Worm (Caenorhabditis elegans) whole organism, L1 larva: ENCODE results near the gene pqn-39.
A peak's percentile ranks its signal among the peaks of the same experiment; 100 is the strongest.

Experiments
- C16A3.4 ChIP-seq: fragments of 150-350 bp; optimal IDR thresholded peaks from 2 replicates; lab custom pipeline; 2014; ENCODE audit warnings: missing biosample characterization, missing genetic modification characterization
- C34B4.2 ChIP-seq: sonication (generic microtip); optimal IDR thresholded peaks from 2 replicates; lab custom pipeline; 2017; ENCODE audit warnings: mild to moderate bottlenecking, missing genetic modification characterization, missing compliant biosample characterization
- F16B12.6 ChIP-seq: fragments of 150-350 bp; optimal IDR thresholded peaks from 2 replicates; lab custom pipeline; 2014; ENCODE audit warnings: missing biosample characterization, missing genetic modification characterization
- aha-1 ChIP-seq: fragments of 150-350 bp; optimal IDR thresholded peaks from 2 replicates; lab custom pipeline; 2014; ENCODE audit warnings: missing biosample characterization, missing genetic modification characterization
- aly-2 ChIP-seq: fragments of 150-350 bp; optimal IDR thresholded peaks from 2 replicates; lab custom pipeline; 2014; ENCODE audit warnings: missing biosample characterization, missing genetic modification characterization
- ama-1 ChIP-seq: fragments of 150-350 bp; optimal IDR thresholded peaks from 2 replicates; lab custom pipeline; 2014
- blmp-1 ChIP-seq: fragments of 150-350 bp; optimal IDR thresholded peaks from 2 replicates; lab custom pipeline; 2014; ENCODE audit warnings: missing biosample characterization, missing genetic modification characterization
- ceh-82 ChIP-seq, 3 experiments: fragments of 150-350 bp in 1 of 3; sonication (generic microtip) in 2 of 3; optimal IDR thresholded peaks; 2 replicates each; lab custom pipeline; 2014 to 2017; ENCODE audit warnings: missing biosample characterization in 3 of 3, missing genetic modification characterization in 3 of 3
- ceh-90 ChIP-seq: sonication (generic microtip); optimal IDR thresholded peaks from 2 replicates; lab custom pipeline; 2016; ENCODE audit warnings: missing genetic modification characterization, missing compliant biosample characterization
- ces-1 ChIP-seq: fragments of 150-350 bp; optimal IDR thresholded peaks from 2 replicates; lab custom pipeline; 2014; ENCODE audit warnings: missing biosample characterization, missing genetic modification reagents, missing genetic modification characterization
- dpl-1 ChIP-seq, 3 experiments: fragments of 150-350 bp in 2 of 3; sonication (generic microtip) in 1 of 3; optimal IDR thresholded peaks; 2 replicates each; lab custom pipeline; 2014 to 2017; ENCODE audit warnings: missing biosample characterization in 3 of 3, missing genetic modification characterization in 3 of 3, missing genetic modification reagents in 3 of 3
- dsc-1 ChIP-seq: sonication (generic microtip); optimal IDR thresholded peaks from 2 replicates; lab custom pipeline; 2016; ENCODE audit warnings: mild to moderate bottlenecking, missing genetic modification characterization, missing compliant biosample characterization
- efl-1 ChIP-seq, 4 experiments: fragments of 150-350 bp; optimal IDR thresholded peaks in 3 of 4; peaks in 1 of 4; 1 replicate in 1 of 4; 2 replicates in 3 of 4; lab custom pipeline; 2014; ENCODE audit warnings: missing biosample characterization in 2 of 4, missing genetic modification characterization in 2 of 4, missing genetic modification reagents in 2 of 4
- efl-3 ChIP-seq: fragments of 200-800 bp; sonication (Bioruptor generic); optimal IDR thresholded peaks from 2 replicates; lab custom pipeline; 2018; ENCODE audit warnings: mild to moderate bottlenecking, missing genetic modification characterization, missing compliant biosample characterization
- egl-13 ChIP-seq: sonication (generic microtip); optimal IDR thresholded peaks from 2 replicates; lab custom pipeline; 2016; ENCODE audit warnings: missing genotype, missing genetic modification reagents, missing genetic modification characterization, missing compliant biosample characterization
- elt-2 ChIP-seq: sonication (generic microtip); optimal IDR thresholded peaks from 2 replicates; lab custom pipeline; 2016; ENCODE audit warnings: missing genetic modification characterization, mild to moderate bottlenecking, inconsistent platforms, missing compliant biosample characterization, missing genetic modification reagents
- ets-5 ChIP-seq: fragments of 200-800 bp; sonication (Bioruptor generic); IDR thresholded peaks from 2 replicates; pipeline ENCODE4 v1.3.6; 2022; ENCODE audit warnings: missing genetic modification characterization, missing compliant biosample characterization
- fkh-10 ChIP-seq: sonication (generic microtip); optimal IDR thresholded peaks from 2 replicates; lab custom pipeline; 2017; ENCODE audit warnings: missing biosample characterization, missing genetic modification reagents, missing genetic modification characterization
- fkh-4 ChIP-seq: sonication (generic microtip); optimal IDR thresholded peaks from 2 replicates; lab custom pipeline; 2016; ENCODE audit warnings: missing compliant biosample characterization, missing genetic modification characterization, borderline replicate concordance
- fkh-8 ChIP-seq: sonication (generic microtip); optimal IDR thresholded peaks from 2 replicates; lab custom pipeline; 2016; ENCODE audit warnings: mild to moderate bottlenecking, missing genetic modification characterization, missing compliant biosample characterization
- grh-1 ChIP-seq: fragments of 200-800 bp; sonication (Bioruptor generic); IDR thresholded peaks from 2 replicates; pipeline ENCODE4 v1.3.6; 2022; ENCODE audit warnings: missing genetic modification reagents, missing genetic modification characterization, missing compliant biosample characterization
- hlh-17 ChIP-seq: fragments of 200-800 bp; sonication (Bioruptor generic); optimal IDR thresholded peaks from 2 replicates; lab custom pipeline; 2018; ENCODE audit warnings: missing genetic modification characterization, mild to moderate bottlenecking, missing compliant biosample characterization, moderate library complexity, borderline replicate concordance
- irx-1 ChIP-seq: sonication (generic microtip); optimal IDR thresholded peaks from 2 replicates; lab custom pipeline; 2016; ENCODE audit warnings: missing genetic modification characterization, missing compliant biosample characterization
- jun-1 ChIP-seq: fragments of 150-350 bp; optimal IDR thresholded peaks from 2 replicates; lab custom pipeline; 2014; ENCODE audit warnings: missing biosample characterization, missing genetic modification reagents, missing genetic modification characterization
- lin-14 ChIP-seq: fragments of 200-800 bp; sonication (Bioruptor generic); optimal IDR thresholded peaks from 2 replicates; lab custom pipeline; 2018; ENCODE audit warnings: mild to moderate bottlenecking, missing genetic modification characterization, moderate library complexity, missing compliant biosample characterization
- lin-15B ChIP-seq: fragments of 150-350 bp; sonication (generic microtip); optimal IDR thresholded peaks from 3 replicates; lab custom pipeline; 2014; ENCODE audit warnings: missing biosample characterization, missing genetic modification characterization
- lin-39 ChIP-seq: fragments of 150-350 bp; optimal IDR thresholded peaks from 2 replicates; lab custom pipeline; 2014; ENCODE audit warnings: missing biosample characterization, missing genetic modification reagents, missing genetic modification characterization
- lir-3 ChIP-seq: sonication (generic microtip); optimal IDR thresholded peaks from 2 replicates; lab custom pipeline; 2016; ENCODE audit warnings: mild to moderate bottlenecking, missing genetic modification characterization, moderate library complexity, missing compliant biosample characterization; ENCODE audit not compliant: poor library complexity
- mep-1 ChIP-seq: fragments of 150-350 bp; optimal IDR thresholded peaks from 2 replicates; lab custom pipeline; 2014; ENCODE audit warnings: missing biosample characterization, missing genetic modification characterization
- nhr-11 ChIP-seq: fragments of 150-350 bp; optimal IDR thresholded peaks from 2 replicates; lab custom pipeline; 2014; ENCODE audit warnings: missing biosample characterization, missing genetic modification characterization
- nhr-19 ChIP-seq: fragments of 200-800 bp; sonication (Bioruptor generic); conservative IDR thresholded peaks from 2 replicates; pipeline ENCODE4 v1.3.6; 2022; ENCODE audit warnings: missing genetic modification characterization, missing compliant biosample characterization
- nhr-237 ChIP-seq: fragments of 150-350 bp; optimal IDR thresholded peaks from 2 replicates; lab custom pipeline; 2014; ENCODE audit warnings: missing biosample characterization, missing genetic modification characterization
- nhr-47 ChIP-seq: sonication (generic microtip); optimal IDR thresholded peaks from 2 replicates; lab custom pipeline; 2016; ENCODE audit warnings: mild to moderate bottlenecking, missing genetic modification characterization, moderate library complexity, missing compliant biosample characterization
- nhr-76 ChIP-seq: sonication (generic microtip); optimal IDR thresholded peaks from 2 replicates; lab custom pipeline; 2017; ENCODE audit warnings: missing biosample characterization, missing genetic modification characterization
- nhr-77 ChIP-seq: fragments of 150-350 bp; optimal IDR thresholded peaks from 2 replicates; lab custom pipeline; 2014; ENCODE audit warnings: missing biosample characterization, missing genetic modification characterization
- nhr-85 ChIP-seq: sonication (generic microtip); peaks from one replicate; lab custom pipeline; 2016; ENCODE audit warnings: missing genetic modification characterization, inconsistent platforms, missing compliant biosample characterization
- nhr-90 ChIP-seq: sonication (generic microtip); optimal IDR thresholded peaks from 2 replicates; lab custom pipeline; 2016; ENCODE audit warnings: mild to moderate bottlenecking, missing genetic modification characterization, missing compliant biosample characterization; ENCODE audit not compliant: poor library complexity
- pag-3 ChIP-seq: sonication (generic microtip); optimal IDR thresholded peaks from 2 replicates; lab custom pipeline; 2017; ENCODE audit warnings: missing genetic modification characterization, mild to moderate bottlenecking, missing compliant biosample characterization, antibody characterized with exemption, borderline replicate concordance; ENCODE audit not compliant: insufficient read depth
- skn-1 ChIP-seq: fragments of 150-350 bp; optimal IDR thresholded peaks from 2 replicates; lab custom pipeline; 2014; ENCODE audit warnings: missing biosample characterization, missing genetic modification characterization
- snpc-4 ChIP-seq: fragments of 150-350 bp; optimal IDR thresholded peaks from 2 replicates; lab custom pipeline; 2014; ENCODE audit warnings: missing biosample characterization, missing genetic modification characterization
- snu-23 ChIP-seq: sonication (generic microtip); optimal IDR thresholded peaks from 2 replicates; lab custom pipeline; 2016; ENCODE audit warnings: missing genetic modification characterization, missing compliant biosample characterization
- sox-4 ChIP-seq: sonication (generic microtip); optimal IDR thresholded peaks from 2 replicates; lab custom pipeline; 2016; ENCODE audit warnings: missing genetic modification characterization, missing compliant biosample characterization
- sptf-1 ChIP-seq: fragments of 150-350 bp; optimal IDR thresholded peaks from 2 replicates; lab custom pipeline; 2014; ENCODE audit warnings: missing biosample characterization, missing genetic modification characterization
- swsn-7 ChIP-seq: sonication (generic microtip); optimal IDR thresholded peaks from 2 replicates; lab custom pipeline; 2016; ENCODE audit warnings: missing genetic modification characterization, missing compliant biosample characterization
- tlp-1 ChIP-seq: fragments of 150-350 bp; optimal IDR thresholded peaks from 2 replicates; lab custom pipeline; 2014; ENCODE audit warnings: missing biosample characterization, missing genetic modification characterization
- unc-62 ChIP-seq: fragments of 150-350 bp; optimal IDR thresholded peaks from 2 replicates; lab custom pipeline; 2014; ENCODE audit warnings: missing biosample characterization, missing genetic modification reagents, missing genetic modification characterization
- unc-86 ChIP-seq: sonication (generic microtip); optimal IDR thresholded peaks from 2 replicates; lab custom pipeline; 2016; ENCODE audit warnings: missing genetic modification characterization, missing compliant biosample characterization
- unc-98 ChIP-seq: fragments of 200-800 bp; sonication (Bioruptor generic); IDR thresholded peaks from 2 replicates; pipeline ENCODE4 v1.3.6; 2022; ENCODE audit warnings: missing genetic modification characterization, missing compliant biosample characterization
- vab-15 ChIP-seq: sonication (generic microtip); optimal IDR thresholded peaks from 2 replicates; lab custom pipeline; 2017; ENCODE audit warnings: missing genotype, mild to moderate bottlenecking, missing genetic modification characterization, missing compliant biosample characterization
- xbp-1 ChIP-seq: sonication (generic microtip); optimal IDR thresholded peaks from 2 replicates; lab custom pipeline; 2016; ENCODE audit warnings: missing genetic modification characterization, missing compliant biosample characterization
- zag-1 ChIP-seq: fragments of 150-350 bp; optimal IDR thresholded peaks from 2 replicates; lab custom pipeline; 2014; ENCODE audit warnings: missing biosample characterization, missing genetic modification characterization
- zip-4 ChIP-seq: fragments of 200-800 bp; sonication (Bioruptor generic); optimal IDR thresholded peaks from 2 replicates; lab custom pipeline; 2018; ENCODE audit warnings: mild to moderate bottlenecking, missing genetic modification characterization, moderate library complexity, missing compliant biosample characterization
- ztf-4 ChIP-seq: fragments of 150-350 bp; optimal IDR thresholded peaks from 2 replicates; lab custom pipeline; 2014; ENCODE audit warnings: missing biosample characterization, missing genetic modification characterization

The pqn-39 gene

ce11 chrX:13920374-13920986 lies 48.0 kb downstream of the pqn-39 start (continued):
- TF ChIP-seq nhr-90 (tag; lab: Kevin White, UChicago) (peak; percentile 72), unc-62 (GFP tag; lab: Kevin White, UChicago) (no peak), irx-1 (tag; lab: Kevin White, UChicago) (no peak), dsc-1 (tag; lab: Kevin White, UChicago) (no peak), nhr-77 (tag; lab: Kevin White, UChicago) (peak; percentile 16), zip-4 (no peak), fkh-8 (tag; lab: Kevin White, UChicago) (no peak), hlh-17 (no peak), jun-1 (tag; lab: Kevin White, UChicago) (peak; percentile 19), C16A3.4 (tag; lab: Kevin White, UChicago) (peak; percentile 64), aly-2 (no peak), C34B4.2 (tag; lab: Kevin White, UChicago) (no peak), efl-1 (optimal IDR thresholded peaks at IDR 0.05; lab: Kevin White, UChicago) (peak; percentile 11 to 30), efl-1 (GFP tag; optimal IDR thresholded peaks at IDR 0.05 in 1 of 2; lab: Kevin White, UChicago) (peak in 1 of 2 experiments; percentile 90), nhr-76 (no peak), lin-15B (tag; lab: Kevin White, UChicago) (no peak), aha-1 (tag; lab: Kevin White, UChicago) (no peak), ces-1 (GFP tag; lab: Kevin White, UChicago) (no peak), grh-1 (GFP tag; lab: Robert Waterston, UW) (peak; percentile 99), sptf-1 (tag; lab: Kevin White, UChicago) (no peak), skn-1 (no peak), ceh-90 (tag; lab: Kevin White, UChicago) (no peak), efl-3 (GFP tag; lab: Kevin White, UChicago) (no peak), pag-3 (no peak), elt-2 (tag; lab: Kevin White, UChicago) (no peak), sox-4 (tag; lab: Kevin White, UChicago) (no peak), fkh-4 (tag; lab: Kevin White, UChicago) (no peak), dpl-1 (GFP tag; optimal IDR thresholded peaks at IDR 0.05; lab: Kevin White, UChicago) (peak; percentile 3 to 28 (median 18)), snpc-4 (tag; lab: Kevin White, UChicago) (no peak), unc-86 (no peak), ceh-82 (tag; optimal IDR thresholded peaks at IDR 0.05; lab: Kevin White, UChicago) (peak in 1 of 3 experiments; percentile 13), ets-5 (GFP tag; lab: Robert Waterston, UW) (no peak), zag-1 (tag; lab: Kevin White, UChicago) (no peak), snu-23 (GFP tag; lab: Kevin White, UChicago) (peak; percentile 83), unc-98 (no peak), lin-14 (GFP tag; lab: Kevin White, UChicago) (peak; percentile 92), vab-15 (tag; lab: Kevin White, UChicago) (no peak), lir-3 (tag; lab: Kevin White, UChicago) (no peak), mep-1 (tag; lab: Kevin White, UChicago) (peak; percentile 82), fkh-10 (GFP tag; lab: Kevin White, UChicago) (no peak), lin-39 (tag; lab: Kevin White, UChicago) (no peak), blmp-1 (peak; percentile 97), nhr-19 (GFP tag; lab: Robert Waterston, UW) (peak; percentile 56), xbp-1 (tag; lab: Kevin White, UChicago) (peak; percentile 50), swsn-7 (tag; lab: Kevin White, UChicago) (peak; percentile 55), ztf-4 (tag; lab: Kevin White, UChicago) (peak; percentile 9), nhr-85 (peak; percentile 98), tlp-1 (tag; lab: Kevin White, UChicago) (no peak), F16B12.6 (no peak), nhr-237 (no peak), egl-13 (tag; lab: Kevin White, UChicago) (no peak), ama-1 (lab: Kevin White, UChicago) (no peak), nhr-11 (no peak), nhr-47 (tag; lab: Kevin White, UChicago) (peak; percentile 58)
